Fruit fly (Drosophila melanogaster) whole organism, prepupa: ENCODE results near the gene CG46399.

ENCODE experiments used
- Blimp-1 ChIP-seq: fragments of 200-800 bp; sonication (Bioruptor generic); optimal IDR thresholded peaks from 3 replicates; lab custom pipeline; 2017; ENCODE audit warnings: missing biosample characterization, missing genetic modification characterization, mild to moderate bottlenecking, moderate library complexity, missing genetic modification reagents
- CG10631 ChIP-seq: fragments of 200-800 bp; sonication (Bioruptor generic); optimal IDR thresholded peaks from 2 replicates; lab custom pipeline; 2016; ENCODE audit warnings: missing biosample characterization, missing genetic modification characterization
- CG10669 ChIP-seq: fragments of 200-800 bp; sonication (Bioruptor generic); optimal IDR thresholded peaks from 3 replicates; lab custom pipeline; 2018; ENCODE audit warnings: missing biosample characterization, mild to moderate bottlenecking, missing genetic modification characterization, moderate library complexity
- CG11294 ChIP-seq: fragments of 200-800 bp; sonication (Bioruptor generic); IDR thresholded peaks from 2 replicates; pipeline ENCODE4 v1.3.6; 2022; ENCODE audit warnings: missing biosample characterization, missing genetic modification characterization
- CG11762 ChIP-seq: fragments of 200-800 bp; sonication (Bioruptor generic); optimal IDR thresholded peaks from 3 replicates; lab custom pipeline; 2016; ENCODE audit warnings: missing biosample characterization, missing genetic modification characterization; ENCODE audit not compliant: insufficient read depth
- CG11902 ChIP-seq: fragments of 200-800 bp; sonication (Bioruptor generic); optimal IDR thresholded peaks from 3 replicates; lab custom pipeline; 2016; ENCODE audit warnings: missing biosample characterization, missing genetic modification characterization
- CG15336 ChIP-seq: fragments of 200-800 bp; sonication (Bioruptor generic); IDR thresholded peaks from 2 replicates; pipeline ENCODE4 v1.3.6; 2022; ENCODE audit warnings: missing biosample characterization, missing genetic modification characterization
- CG1621 ChIP-seq: fragments of 200-800 bp; sonication (Bioruptor generic); optimal IDR thresholded peaks from 3 replicates; lab custom pipeline; 2018; ENCODE audit warnings: missing biosample characterization, mild to moderate bottlenecking, missing genetic modification characterization
- CG16779 ChIP-seq: fragments of 200-800 bp; sonication (Bioruptor generic); optimal IDR thresholded peaks from 3 replicates; lab custom pipeline; 2017; ENCODE audit warnings: missing biosample characterization, mild to moderate bottlenecking, missing genetic modification characterization
- CG3032 ChIP-seq: fragments of 200-800 bp; optimal IDR thresholded peaks from 2 replicates; lab custom pipeline; 2019; ENCODE audit warnings: missing biosample characterization, mild to moderate bottlenecking, missing genetic modification characterization, moderate library complexity
- CG31627 ChIP-seq: fragments of 200-800 bp; sonication (Bioruptor generic); optimal IDR thresholded peaks from 3 replicates; lab custom pipeline; 2016; ENCODE audit warnings: missing biosample characterization, missing genetic modification characterization
- CG34406 ChIP-seq: fragments of 200-800 bp; sonication (Bioruptor generic); optimal IDR thresholded peaks from 3 replicates; lab custom pipeline; 2016; ENCODE audit warnings: missing biosample characterization, missing genetic modification characterization
- CG3919 ChIP-seq: fragments of 200-800 bp; sonication (Bioruptor generic); optimal IDR thresholded peaks from 3 replicates; lab custom pipeline; 2016; ENCODE audit warnings: missing biosample characterization, missing genetic modification characterization
- CG4318 ChIP-seq: fragments of 200-800 bp; sonication (Bioruptor generic); optimal IDR thresholded peaks from 3 replicates; lab custom pipeline; 2017; ENCODE audit warnings: missing biosample characterization, mild to moderate bottlenecking, missing genetic modification characterization
- CG6163 ChIP-seq: fragments of 200-800 bp; sonication (Bioruptor generic); IDR thresholded peaks from 3 replicates; pipeline ENCODE4 v1.3.6; 2022; ENCODE audit warnings: missing biosample characterization, missing genetic modification characterization
- CG6276 ChIP-seq: fragments of 200-800 bp; sonication (Bioruptor generic); optimal IDR thresholded peaks from 2 replicates; lab custom pipeline; 2017; ENCODE audit warnings: missing biosample characterization, mild to moderate bottlenecking, missing genetic modification characterization
- CG6792 ChIP-seq: fragments of 200-800 bp; sonication (Bioruptor generic); optimal IDR thresholded peaks from 3 replicates; lab custom pipeline; 2016; ENCODE audit warnings: missing biosample characterization, missing genetic modification characterization
- CG6854 ChIP-seq: fragments of 200-800 bp; sonication (Bioruptor generic); optimal IDR thresholded peaks from 2 replicates; lab custom pipeline; 2017; ENCODE audit warnings: missing biosample characterization, mild to moderate bottlenecking, missing genetic modification characterization
- CG7368 ChIP-seq: fragments of 200-800 bp; sonication (Bioruptor generic); optimal IDR thresholded peaks from 3 replicates; lab custom pipeline; 2016; ENCODE audit warnings: missing biosample characterization, missing genetic modification characterization
- CG8119 ChIP-seq: fragments of 200-800 bp; sonication (Bioruptor generic); IDR thresholded peaks from 3 replicates; pipeline ENCODE4 v1.3.6; 2022; ENCODE audit warnings: missing biosample characterization, missing genetic modification characterization
- CG8632 ChIP-seq: fragments of 200-800 bp; sonication (Bioruptor generic); optimal IDR thresholded peaks from 3 replicates; lab custom pipeline; 2016; ENCODE audit warnings: missing biosample characterization, missing genetic modification characterization
- Ets21C ChIP-seq: fragments of 200-800 bp; sonication (Bioruptor generic); optimal IDR thresholded peaks from 3 replicates; lab custom pipeline; 2016; ENCODE audit warnings: missing biosample characterization, missing genetic modification characterization
- Hr38 ChIP-seq: sonication (Bioruptor generic); optimal IDR thresholded peaks from 2 replicates; lab custom pipeline; 2016; ENCODE audit warnings: missing biosample characterization, missing genetic modification characterization
- Hr39 ChIP-seq: fragments of 200-800 bp; sonication (Bioruptor generic); optimal IDR thresholded peaks from 2 replicates; lab custom pipeline; 2016; ENCODE audit warnings: missing biosample characterization, missing genetic modification characterization
- Hr4 ChIP-seq: fragments of 200-800 bp; sonication (Bioruptor generic); optimal IDR thresholded peaks from 3 replicates; lab custom pipeline; 2016; ENCODE audit warnings: missing biosample characterization, missing genetic modification characterization
- Lpt ChIP-seq: fragments of 200-800 bp; sonication (Bioruptor generic); optimal IDR thresholded peaks from 3 replicates; lab custom pipeline; 2016; ENCODE audit warnings: missing biosample characterization, missing genetic modification characterization
- Met ChIP-seq: fragments of 200-800 bp; sonication (Bioruptor generic); optimal IDR thresholded peaks from 3 replicates; lab custom pipeline; 2016; ENCODE audit warnings: missing biosample characterization, missing genetic modification characterization
- Smox ChIP-seq: fragments of 200-800 bp; sonication (Bioruptor generic); optimal IDR thresholded peaks from 3 replicates; lab custom pipeline; 2016; ENCODE audit warnings: missing biosample characterization, missing genetic modification characterization
- Sox102F ChIP-seq: fragments of 200-800 bp; sonication (Bioruptor generic); optimal IDR thresholded peaks from 2 replicates; lab custom pipeline; 2016; ENCODE audit warnings: missing biosample characterization, mild to moderate bottlenecking, missing genetic modification characterization
- Sox14 ChIP-seq: fragments of 200-800 bp; sonication (Bioruptor generic); optimal IDR thresholded peaks from 3 replicates; lab custom pipeline; 2016; ENCODE audit warnings: missing biosample characterization, missing genetic modification characterization
- achi ChIP-seq: fragments of 200-800 bp; sonication (Bioruptor generic); optimal IDR thresholded peaks from 3 replicates; lab custom pipeline; 2016; ENCODE audit warnings: missing biosample characterization, missing genetic modification characterization
- acj6 ChIP-seq: fragments of 200-800 bp; sonication (Bioruptor generic); optimal IDR thresholded peaks from 3 replicates; lab custom pipeline; 2016; ENCODE audit warnings: missing biosample characterization, missing genetic modification characterization
- dac ChIP-seq: fragments of 200-800 bp; sonication (Bioruptor generic); optimal IDR thresholded peaks from 2 replicates; lab custom pipeline; 2017; ENCODE audit warnings: missing biosample characterization, mild to moderate bottlenecking, missing genetic modification characterization
- dsx ChIP-seq: fragments of 200-800 bp; optimal IDR thresholded peaks from 3 replicates; lab custom pipeline; 2019; ENCODE audit warnings: missing biosample characterization, mild to moderate bottlenecking, missing genetic modification characterization, moderate library complexity; ENCODE audit not compliant: poor library complexity, severe bottlenecking
- eg ChIP-seq: fragments of 200-800 bp; sonication (Bioruptor generic); IDR thresholded peaks from 3 replicates; pipeline ENCODE4 v1.3.6; 2022; ENCODE audit warnings: missing biosample characterization, missing genetic modification characterization
- esn ChIP-seq: fragments of 200-800 bp; sonication (Bioruptor generic); optimal IDR thresholded peaks from 2 replicates; lab custom pipeline; 2016; ENCODE audit warnings: missing biosample characterization, mild to moderate bottlenecking, missing genetic modification characterization, moderate library complexity
- fd59A ChIP-seq: fragments of 200-800 bp; sonication (Bioruptor generic); optimal IDR thresholded peaks from 2 replicates; lab custom pipeline; 2017; ENCODE audit warnings: missing biosample characterization, mild to moderate bottlenecking, missing genetic modification characterization, missing genetic modification reagents
- fd85E ChIP-seq: fragments of 200-800 bp; sonication (Bioruptor generic); optimal IDR thresholded peaks from 3 replicates; lab custom pipeline; 2016; ENCODE audit warnings: missing biosample characterization, missing genetic modification characterization
- fkh ChIP-seq: fragments of 200-800 bp; sonication (Bioruptor generic); optimal IDR thresholded peaks from 3 replicates; lab custom pipeline; 2017; ENCODE audit warnings: missing biosample characterization, mild to moderate bottlenecking, missing genetic modification characterization, moderate library complexity
- lz ChIP-seq: fragments of 200-800 bp; sonication (Bioruptor generic); optimal IDR thresholded peaks from 3 replicates; lab custom pipeline; 2016; ENCODE audit warnings: missing biosample characterization, missing genetic modification characterization
- net ChIP-seq: fragments of 200-800 bp; sonication (Bioruptor generic); optimal IDR thresholded peaks from 3 replicates; lab custom pipeline; 2016; ENCODE audit warnings: missing biosample characterization, missing genetic modification characterization
- spab ChIP-seq: fragments of 200-800 bp; sonication (Bioruptor generic); optimal IDR thresholded peaks from 2 replicates; lab custom pipeline; 2017; ENCODE audit warnings: missing biosample characterization, mild to moderate bottlenecking, missing genetic modification characterization, missing genetic modification reagents
- ss ChIP-seq, 2 experiments: fragments of 200-800 bp; sonication (Bioruptor generic); optimal IDR thresholded peaks; 2 replicates in 1 of 2; 3 replicates in 1 of 2; lab custom pipeline; 2017 to 2018; ENCODE audit warnings: mild to moderate bottlenecking in 2 of 2, missing biosample characterization in 2 of 2, missing genetic modification characterization in 2 of 2, moderate library complexity in 1 of 2
- svp ChIP-seq: fragments of 200-800 bp; sonication (Bioruptor generic); peaks from one replicate; lab custom pipeline; 2016; ENCODE audit warnings: missing biosample characterization, missing genetic modification characterization
- topi ChIP-seq: fragments of 200-800 bp; sonication (Bioruptor generic); optimal IDR thresholded peaks from 3 replicates; lab custom pipeline; 2016; ENCODE audit warnings: missing biosample characterization, missing genetic modification characterization
- vri ChIP-seq: fragments of 200-800 bp; sonication (Bioruptor generic); optimal IDR thresholded peaks from 3 replicates; lab custom pipeline; 2016; ENCODE audit warnings: missing biosample characterization, mild to moderate bottlenecking, missing genetic modification characterization

The CG46399 gene

DNA sequence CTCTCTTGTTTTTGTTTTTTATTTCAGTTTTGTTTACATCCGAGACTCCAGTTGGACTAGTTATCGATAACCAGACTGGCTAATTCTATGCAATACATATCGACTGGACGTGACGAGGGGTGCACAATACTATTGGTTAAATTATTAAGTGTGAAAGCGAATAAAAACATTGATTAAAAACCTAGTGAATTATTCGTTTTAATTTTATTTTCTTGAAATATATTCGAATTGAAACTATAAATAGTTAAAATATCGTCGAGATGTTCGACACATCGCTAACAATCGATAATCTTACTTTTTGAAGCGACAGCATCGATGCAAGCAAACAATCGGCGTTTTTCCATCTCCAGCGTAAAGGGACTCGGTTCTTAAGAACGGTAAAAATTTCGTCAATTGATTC, 20.0 kb upstream of the CG46399 start, which contains the start of the genes CG32590 and Flo2 (continued):
- peak; percentile 34 for TF ChIP-seq CG11902 (GFP tag; lab: Kevin White, UChicago)
- no peak for TF ChIP-seq spab (GFP tag; lab: Kevin White, UChicago)
- no peak for TF ChIP-seq CG6276 (GFP tag; lab: Kevin White, UChicago)
- TF ChIP-seq vri = peak; percentile 61
- TF ChIP-seq CG10669 = peak; percentile 29
- TF ChIP-seq CG10631 (GFP tag; lab: Kevin White, UChicago) = no peak
- TF ChIP-seq net (GFP tag; lab: Kevin White, UChicago) = peak; percentile 10
- no peak for TF ChIP-seq Blimp-1 (GFP tag; lab: Kevin White, UChicago)
- peak; percentile 63 for TF ChIP-seq Smox (GFP tag; lab: Kevin White, UChicago)
- TF ChIP-seq esn (GFP tag; lab: Kevin White, UChicago) = peak; percentile 71
- no peak for TF ChIP-seq CG7368 (GFP tag; lab: Kevin White, UChicago)
- peak; percentile 74 for TF ChIP-seq CG31627
- TF ChIP-seq acj6 (GFP tag; lab: Kevin White, UChicago) = peak; percentile 77
- peak; percentile 21 for TF ChIP-seq CG6792
- peak; percentile 58 for TF ChIP-seq achi (GFP tag; lab: Kevin White, UChicago)

DNA sequence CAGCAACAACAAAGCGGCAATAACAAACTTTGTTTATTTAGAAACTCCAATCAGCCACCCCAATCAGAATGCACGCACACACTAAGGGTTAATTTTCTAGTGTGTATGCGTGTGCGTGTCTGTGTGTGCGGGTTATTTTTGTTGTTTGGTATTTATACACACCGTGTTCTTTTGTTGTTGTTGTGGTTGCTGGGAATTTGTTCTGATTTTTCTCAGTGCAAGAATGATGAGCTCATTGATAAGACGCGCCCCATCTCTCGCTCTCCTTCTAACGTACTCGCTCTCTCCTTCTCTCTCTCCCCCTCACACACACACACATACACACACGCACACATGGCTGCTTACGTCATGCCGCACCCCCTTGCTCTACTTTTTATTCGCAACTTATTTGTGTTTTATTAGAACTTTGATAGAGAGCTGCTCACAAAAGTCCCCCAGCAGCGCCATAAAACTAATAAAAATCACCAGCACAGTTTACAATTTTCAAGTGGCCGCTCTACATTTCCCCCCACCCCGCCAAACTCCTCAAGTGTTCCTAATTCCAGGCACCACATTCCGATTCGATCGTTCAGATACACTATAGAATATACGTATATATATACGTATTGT, 19.2 kb upstream of the CG46399 start:
- TF ChIP-seq CG11762 (GFP tag; lab: Kevin White, UChicago) = no peak
- peak; percentile 19 for TF ChIP-seq vri
- TF ChIP-seq Smox (GFP tag; lab: Kevin White, UChicago) = no peak
- no peak for TF ChIP-seq fd85E
- TF ChIP-seq svp (GFP tag; lab: Kevin White, UChicago) = peak; percentile 65
- peak; percentile 13 for TF ChIP-seq CG3919 (GFP tag; lab: Kevin White, UChicago)
- peak; percentile 38 for TF ChIP-seq topi (GFP tag; lab: Kevin White, UChicago)
- peak; percentile 14 for TF ChIP-seq CG8632 (GFP tag; lab: Kevin White, UChicago)
- peak; percentile 4 for TF ChIP-seq CG3032 (tag; lab: Kevin White, UChicago)
- no peak for TF ChIP-seq spab (GFP tag; lab: Kevin White, UChicago)
- TF ChIP-seq CG31627 = peak; percentile 46
- no peak for TF ChIP-seq ss (GFP tag; optimal IDR thresholded peaks at IDR 0.05; lab: Kevin White, UChicago)
- TF ChIP-seq CG11902 (GFP tag; lab: Kevin White, UChicago) = no peak
- TF ChIP-seq Ets21C = no peak
- TF ChIP-seq Sox14 (GFP tag; lab: Kevin White, UChicago) = peak; percentile 14
- TF ChIP-seq dac (GFP tag; lab: Kevin White, UChicago) = no peak
- no peak for TF ChIP-seq fd59A (GFP tag; lab: Kevin White, UChicago)
- peak; percentile 15 for TF ChIP-seq Sox102F (GFP tag; lab: Kevin White, UChicago)
- TF ChIP-seq CG4318 (GFP tag; lab: Kevin White, UChicago) = no peak
- peak; percentile 66; the same call in 2 of the 3 replicates for TF ChIP-seq CG6163
- TF ChIP-seq CG10669 = no peak
- TF ChIP-seq CG16779 (tag; lab: Kevin White, UChicago) = no peak
- peak; percentile 49 for TF ChIP-seq CG15336 (GFP tag; lab: Robert Waterston, UW)
- no peak for TF ChIP-seq Hr38 (GFP tag; lab: Kevin White, UChicago)
- TF ChIP-seq net (GFP tag; lab: Kevin White, UChicago) = no peak
- TF ChIP-seq esn (GFP tag; lab: Kevin White, UChicago) = peak; percentile 30
- peak; percentile 41 for TF ChIP-seq lz (GFP tag; lab: Kevin White, UChicago)
- peak; percentile 5 for TF ChIP-seq Hr4 (GFP tag; lab: Kevin White, UChicago)
- peak; percentile 19 for TF ChIP-seq acj6 (GFP tag; lab: Kevin White, UChicago)
- peak; percentile 21 for TF ChIP-seq CG7368 (GFP tag; lab: Kevin White, UChicago)
- 0 out of 2 replicates have a peak, but pooled peaks have one; percentile 50 for TF ChIP-seq CG11294 (GFP tag; lab: Robert Waterston, UW)
- peak; percentile 28 for TF ChIP-seq CG1621 (tag; lab: Kevin White, UChicago)
- peak; percentile 30; the same call in 2 of the 3 replicates for TF ChIP-seq CG8119
- TF ChIP-seq fkh (GFP tag; lab: Kevin White, UChicago) = peak; percentile 57
- no peak for TF ChIP-seq CG34406 (GFP tag; lab: Kevin White, UChicago)
- peak; percentile 80 for TF ChIP-seq eg (GFP tag; lab: Robert Waterston, UW)
- peak; percentile 46 for TF ChIP-seq achi (GFP tag; lab: Kevin White, UChicago)
- TF ChIP-seq CG6854 (GFP tag; lab: Kevin White, UChicago) = no peak
- TF ChIP-seq Hr39 (GFP tag; lab: Kevin White, UChicago) = peak; percentile 53
- TF ChIP-seq CG6276 (GFP tag; lab: Kevin White, UChicago) = no peak
- no peak for TF ChIP-seq dsx (GFP tag; lab: Kevin White, UChicago)
- peak; percentile 54 for TF ChIP-seq Met (GFP tag; lab: Kevin White, UChicago)
- TF ChIP-seq Blimp-1 (GFP tag; lab: Kevin White, UChicago) = no peak
- TF ChIP-seq Lpt (GFP tag; lab: Kevin White, UChicago) = no peak
